Worm (Caenorhabditis elegans) whole organism, young adult: ENCODE data around the gene F01D5.3.
A peak's percentile ranks its signal among the peaks of the same experiment; 100 is the strongest.

Experiments used
- B0019.2 ChIP-seq: fragments of 200-800 bp; sonication (Bioruptor generic); conservative IDR thresholded peaks from 2 replicates; pipeline ENCODE4 v1.3.6; 2022; ENCODE audit warnings: missing genetic modification reagents, missing genetic modification characterization, missing compliant biosample characterization
- B0035.1 ChIP-seq: sonication (generic microtip); optimal IDR thresholded peaks from 2 replicates; lab custom pipeline; 2016; ENCODE audit warnings: missing genetic modification characterization, mild to moderate bottlenecking, missing compliant biosample characterization, missing genotype, missing genetic modification reagents
- B0336.3 ChIP-seq: fragments of 200-800 bp; sonication (Bioruptor generic); IDR thresholded peaks from 2 replicates; pipeline ENCODE4 v1.3.6; 2022; ENCODE audit warnings: missing genetic modification characterization, missing compliant biosample characterization
- D2030.7 ChIP-seq: fragments of 200-800 bp; sonication (Bioruptor generic); IDR thresholded peaks from 2 replicates; pipeline ENCODE4 v1.3.6; 2022; ENCODE audit warnings: missing genetic modification reagents, missing genetic modification characterization, missing compliant biosample characterization
- ama-1 ChIP-seq, 3 experiments: fragments of 150-350 bp in 1 of 3; sonication (generic microtip) in 2 of 3; optimal IDR thresholded peaks; 2 replicates each; lab custom pipeline; 2014 to 2018; ENCODE audit warnings: missing biosample characterization in 2 of 3, missing genetic modification characterization in 2 of 3, missing genetic modification reagents in 2 of 3
- aptf-2 ChIP-seq: fragments of 200-800 bp; sonication (Bioruptor generic); conservative IDR thresholded peaks from 2 replicates; pipeline ENCODE4 v1.3.6; 2022; ENCODE audit warnings: missing genetic modification reagents, missing genetic modification characterization, missing compliant biosample characterization
- attf-3 ChIP-seq: fragments of 200-800 bp; sonication (Bioruptor generic); conservative IDR thresholded peaks from 2 replicates; pipeline ENCODE4 v1.3.6; 2022; ENCODE audit warnings: missing genetic modification reagents, missing genetic modification characterization, missing compliant biosample characterization
- attf-5 ChIP-seq: fragments of 200-800 bp; sonication (Bioruptor generic); optimal IDR thresholded peaks from 2 replicates; lab custom pipeline; 2018; ENCODE audit warnings: mild to moderate bottlenecking, missing genetic modification characterization, missing compliant biosample characterization
- ccch-3 ChIP-seq: fragments of 200-800 bp; sonication (Bioruptor generic); optimal IDR thresholded peaks from 2 replicates; lab custom pipeline; 2018; ENCODE audit warnings: mild to moderate bottlenecking, missing genetic modification characterization, missing compliant biosample characterization
- ceh-27 ChIP-seq: fragments of 200-800 bp; sonication (Bioruptor generic); optimal IDR thresholded peaks from 2 replicates; lab custom pipeline; 2018; ENCODE audit warnings: mild to moderate bottlenecking, missing genetic modification characterization, moderate library complexity, missing compliant biosample characterization
- ceh-40 ChIP-seq: fragments of 200-800 bp; sonication (Bioruptor generic); IDR thresholded peaks from 2 replicates; pipeline ENCODE4 v1.3.6; 2022; ENCODE audit warnings: missing genetic modification characterization, missing compliant biosample characterization
- ceh-79 ChIP-seq: sonication (generic microtip); optimal IDR thresholded peaks from 2 replicates; lab custom pipeline; 2017; ENCODE audit warnings: mild to moderate bottlenecking, missing genetic modification characterization, missing compliant biosample characterization
- ceh-91 ChIP-seq: fragments of 200-800 bp; sonication (Bioruptor generic); IDR thresholded peaks from 2 replicates; pipeline ENCODE4 v1.3.6; 2022; ENCODE audit warnings: missing genetic modification reagents, missing genetic modification characterization, missing compliant biosample characterization
- chd-7 ChIP-seq: sonication (generic microtip); optimal IDR thresholded peaks from 2 replicates; lab custom pipeline; 2016; ENCODE audit warnings: mild to moderate bottlenecking, missing genetic modification characterization, moderate library complexity, missing compliant biosample characterization
- dpff-1 ChIP-seq: sonication (generic microtip); optimal IDR thresholded peaks from 2 replicates; lab custom pipeline; 2017; ENCODE audit warnings: mild to moderate bottlenecking, missing genetic modification characterization, missing compliant biosample characterization
- egl-44 ChIP-seq: fragments of 200-800 bp; sonication (Bioruptor generic); IDR thresholded peaks from 2 replicates; pipeline ENCODE4 v1.3.6; 2022; ENCODE audit warnings: missing genetic modification reagents, missing genetic modification characterization, missing compliant biosample characterization
- egrh-3 ChIP-seq: fragments of 200-800 bp; sonication (Bioruptor generic); IDR thresholded peaks from 2 replicates; pipeline ENCODE4 v1.3.6; 2022; ENCODE audit warnings: missing genetic modification reagents, missing genetic modification characterization, missing compliant biosample characterization
- ekl-4 ChIP-seq: fragments of 200-800 bp; sonication (Bioruptor generic); IDR thresholded peaks from 2 replicates; pipeline ENCODE4 v1.3.6; 2022; ENCODE audit warnings: missing genetic modification reagents, missing genetic modification characterization, missing compliant biosample characterization
- ets-4 ChIP-seq: fragments of 200-800 bp; sonication (Bioruptor generic); optimal IDR thresholded peaks from 2 replicates; lab custom pipeline; 2018; ENCODE audit warnings: mild to moderate bottlenecking, missing genetic modification characterization, missing compliant biosample characterization
- gei-17 ChIP-seq: fragments of 200-800 bp; sonication (Bioruptor generic); optimal IDR thresholded peaks from 2 replicates; lab custom pipeline; 2018; ENCODE audit warnings: mild to moderate bottlenecking, missing genetic modification characterization, missing compliant biosample characterization
- lag-1 ChIP-seq: fragments of 200-800 bp; sonication (Bioruptor generic); IDR thresholded peaks from 2 replicates; pipeline ENCODE4 v1.3.6; 2022; ENCODE audit warnings: missing genetic modification reagents, missing genetic modification characterization, missing compliant biosample characterization
- let-607 ChIP-seq, 2 experiments: fragments of 200-800 bp in 1 of 2; sonication (Bioruptor generic) in 1 of 2; sonication (generic microtip) in 1 of 2; optimal IDR thresholded peaks; 2 replicates each; lab custom pipeline; 2016 to 2018; ENCODE audit warnings: mild to moderate bottlenecking in 2 of 2, missing compliant biosample characterization in 2 of 2, missing genetic modification characterization in 2 of 2, moderate library complexity in 2 of 2, missing genotype in 1 of 2
- lin-26 ChIP-seq: fragments of 200-800 bp; sonication (Bioruptor generic); IDR thresholded peaks from 2 replicates; pipeline ENCODE4 v1.3.6; 2022; ENCODE audit warnings: missing genetic modification reagents, missing genetic modification characterization, missing compliant biosample characterization
- lin-40 ChIP-seq: sonication (generic microtip); optimal IDR thresholded peaks from 2 replicates; lab custom pipeline; 2016; ENCODE audit warnings: missing genetic modification characterization, mild to moderate bottlenecking, missing compliant biosample characterization, missing genotype, missing genetic modification reagents
- lir-1 ChIP-seq: fragments of 200-800 bp; sonication (Bioruptor generic); conservative IDR thresholded peaks from 2 replicates; pipeline ENCODE4 v1.3.6; 2022; ENCODE audit warnings: missing genetic modification reagents, missing genetic modification characterization, missing compliant biosample characterization
- lsy-27 ChIP-seq: sonication (generic microtip); optimal IDR thresholded peaks from 2 replicates; lab custom pipeline; 2017; ENCODE audit warnings: missing genetic modification characterization, mild to moderate bottlenecking, missing compliant biosample characterization, antibody characterized with exemption, missing genotype, borderline replicate concordance; ENCODE audit not compliant: insufficient read depth
- madf-3 ChIP-seq: fragments of 200-800 bp; sonication (Bioruptor generic); IDR thresholded peaks from 2 replicates; pipeline ENCODE4 v1.3.6; 2022; ENCODE audit warnings: missing genetic modification reagents, missing genetic modification characterization, missing compliant biosample characterization
- madf-6 ChIP-seq: fragments of 200-800 bp; sonication (Bioruptor generic); IDR thresholded peaks from 2 replicates; pipeline ENCODE4 v1.3.6; 2022; ENCODE audit warnings: missing genetic modification reagents, missing genetic modification characterization, missing compliant biosample characterization
- mxl-1 ChIP-seq: sonication (generic microtip); optimal IDR thresholded peaks from 2 replicates; lab custom pipeline; 2016; ENCODE audit warnings: missing genetic modification characterization, missing compliant biosample characterization
- nfya-2 ChIP-seq: fragments of 200-800 bp; sonication (Bioruptor generic); IDR thresholded peaks from 2 replicates; pipeline ENCODE4 v1.3.6; 2022; ENCODE audit warnings: missing genetic modification reagents, missing genetic modification characterization, missing compliant biosample characterization
- nfyb-1 ChIP-seq: fragments of 200-800 bp; sonication (Bioruptor generic); IDR thresholded peaks from 2 replicates; pipeline ENCODE4 v1.3.6; 2022; ENCODE audit warnings: missing genetic modification reagents, missing genetic modification characterization, missing compliant biosample characterization
- nhr-179 ChIP-seq: sonication (generic microtip); optimal IDR thresholded peaks from 2 replicates; lab custom pipeline; 2016; ENCODE audit warnings: mild to moderate bottlenecking, missing genetic modification characterization, missing compliant biosample characterization
- nhr-90 ChIP-seq: sonication (generic microtip); optimal IDR thresholded peaks from 2 replicates; lab custom pipeline; 2016; ENCODE audit warnings: missing genotype, mild to moderate bottlenecking, missing genetic modification characterization, missing compliant biosample characterization
- rcor-1 ChIP-seq: fragments of 200-800 bp; sonication (Bioruptor generic); IDR thresholded peaks from 2 replicates; pipeline ENCODE4 v1.3.6; 2022; ENCODE audit warnings: missing genetic modification reagents, missing genetic modification characterization, missing compliant biosample characterization
- sdz-38 ChIP-seq: sonication (generic microtip); optimal IDR thresholded peaks from 2 replicates; lab custom pipeline; 2016; ENCODE audit warnings: missing genotype, missing genetic modification characterization, missing compliant biosample characterization
- snpc-3.4 ChIP-seq: sonication (generic microtip); optimal IDR thresholded peaks from 2 replicates; lab custom pipeline; 2017; ENCODE audit warnings: missing genetic modification characterization, mild to moderate bottlenecking, missing compliant biosample characterization, antibody characterized with exemption, moderate library complexity, missing genotype, missing genetic modification reagents
- somi-1 ChIP-seq: fragments of 200-800 bp; sonication (Bioruptor generic); optimal IDR thresholded peaks from 2 replicates; lab custom pipeline; 2018; ENCODE audit warnings: mild to moderate bottlenecking, missing genetic modification characterization, missing compliant biosample characterization
- tbx-9 ChIP-seq: sonication (generic microtip); optimal IDR thresholded peaks from 2 replicates; lab custom pipeline; 2016; ENCODE audit warnings: borderline replicate concordance, missing genetic modification characterization, inconsistent platforms, missing compliant biosample characterization
- zfh-2 ChIP-seq: fragments of 200-800 bp; sonication (Bioruptor generic); conservative IDR thresholded peaks from 2 replicates; pipeline ENCODE4 v1.3.6; 2022; ENCODE audit warnings: missing genetic modification reagents, missing genetic modification characterization, missing compliant biosample characterization
- zim-3 ChIP-seq: sonication (generic microtip); optimal IDR thresholded peaks from 2 replicates; lab custom pipeline; 2017; ENCODE audit warnings: mild to moderate bottlenecking, missing genetic modification characterization, moderate library complexity, missing compliant biosample characterization
- ztf-18 ChIP-seq: sonication (generic microtip); optimal IDR thresholded peaks from 2 replicates; lab custom pipeline; 2016; ENCODE audit warnings: missing genotype, mild to moderate bottlenecking, missing genetic modification characterization, missing compliant biosample characterization
- ztf-22 ChIP-seq: fragments of 200-800 bp; sonication (Bioruptor generic); optimal IDR thresholded peaks from 2 replicates; lab custom pipeline; 2018; ENCODE audit warnings: mild to moderate bottlenecking, missing genetic modification characterization, moderate library complexity, missing compliant biosample characterization
- ztf-25 ChIP-seq: fragments of 200-800 bp; sonication (Bioruptor generic); IDR thresholded peaks from 2 replicates; pipeline ENCODE4 v1.3.6; 2022; ENCODE audit warnings: missing genetic modification reagents, missing genetic modification characterization, missing compliant biosample characterization
- ztf-28 ChIP-seq: fragments of 200-800 bp; sonication (Bioruptor generic); IDR thresholded peaks from 2 replicates; pipeline ENCODE4 v1.3.6; 2022; ENCODE audit warnings: missing genetic modification reagents, missing genetic modification characterization, missing compliant biosample characterization

F01D5.3 gene

DNA sequence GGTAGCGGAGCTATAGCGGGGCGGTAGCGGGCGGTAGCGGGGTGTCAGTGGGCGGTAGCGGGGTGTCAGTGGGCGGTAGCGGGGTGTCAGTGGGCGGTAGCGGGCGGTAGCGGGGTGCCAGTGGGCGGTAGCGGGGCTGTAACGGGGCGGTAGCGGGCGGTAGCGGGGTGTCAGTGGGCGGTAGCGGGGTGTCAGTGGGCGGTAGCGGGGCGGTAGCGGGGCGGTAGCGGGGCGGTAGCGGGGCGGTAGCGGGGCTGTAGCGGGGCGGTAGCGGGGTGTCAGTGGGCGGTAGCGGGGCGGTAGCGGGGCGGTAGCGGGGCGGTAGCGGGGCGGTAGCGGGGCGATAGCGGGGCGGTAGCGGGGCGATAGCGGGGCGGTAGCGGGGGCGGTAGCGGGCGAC lies 19.7 kb upstream of the F01D5.3 start (continued):
- TF ChIP-seq rcor-1 = peak; percentile 8; the same call in 1 of the 2 replicates
- TF ChIP-seq ets-4 (GFP tag; lab: Kevin White, UChicago) = peak; percentile 13

DNA sequence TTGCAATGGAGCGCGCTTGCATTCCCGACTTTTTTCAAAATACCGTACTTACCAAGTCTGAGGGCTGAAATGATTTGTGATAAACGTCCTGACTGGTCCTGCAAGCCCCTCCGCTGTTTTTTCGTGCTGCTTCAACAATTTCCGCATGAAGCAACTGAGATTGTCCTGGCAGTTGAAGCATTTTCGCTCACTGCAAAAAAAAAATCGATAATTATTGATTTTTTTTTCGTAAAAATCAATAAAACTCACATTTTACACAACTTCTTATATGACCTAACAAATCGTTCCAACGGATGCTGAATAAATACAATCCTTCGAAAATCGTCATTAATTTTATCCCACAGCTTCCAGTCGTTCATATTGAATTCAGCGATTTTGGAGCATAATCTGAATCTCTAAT lies 18.9 kb upstream of the F01D5.3 start:
- TF ChIP-seq nhr-179 (tag; lab: Kevin White, UChicago) (no peak), lag-1 (GFP tag; lab: Robert Waterston, UW) (no peak), dpff-1 (tag; lab: Kevin White, UChicago) (no peak), ceh-79 (tag; lab: Kevin White, UChicago) (no peak), egl-44 (GFP tag; lab: Robert Waterston, UW) (no peak), zim-3 (tag; lab: Kevin White, UChicago) (no peak), madf-3 (GFP tag; lab: Robert Waterston, UW) (no peak), ekl-4 (no peak), D2030.7 (GFP tag; lab: Robert Waterston, UW) (no peak), nfyb-1 (no peak), sdz-38 (tag; lab: Kevin White, UChicago) (no peak), tbx-9 (no peak), ceh-27 (no peak), gei-17 (GFP tag; lab: Kevin White, UChicago) (no peak), ceh-40 (GFP tag; lab: Robert Waterston, UW) (no peak), nhr-90 (no peak)

DNA sequence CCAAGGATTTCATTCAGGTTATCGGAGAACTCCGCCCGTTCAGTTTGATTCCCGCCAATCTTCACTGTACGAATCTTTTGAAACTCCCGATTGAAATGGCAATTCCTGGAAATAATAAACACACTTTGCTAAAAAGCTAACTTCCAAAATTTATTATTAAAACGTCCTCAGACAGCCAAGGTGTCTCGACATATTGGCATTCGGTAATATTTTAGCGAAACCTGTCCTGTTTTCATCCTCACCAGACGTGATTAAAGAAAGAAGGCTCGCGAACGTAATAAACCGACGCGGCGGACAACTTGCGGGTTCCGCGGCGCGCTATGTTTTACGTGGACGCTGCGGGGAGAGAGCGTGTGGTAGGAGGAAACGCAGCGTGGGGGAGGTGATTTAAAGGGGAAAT lies 18.2 kb upstream of the F01D5.3 start:
- no peak for TF ChIP-seq mxl-1 (tag; lab: Kevin White, UChicago)
- TF ChIP-seq let-607 (tag; optimal IDR thresholded peaks at IDR 0.05; lab: Kevin White, UChicago) = peak; percentile 29 to 58
- TF ChIP-seq ets-4 (GFP tag; lab: Kevin White, UChicago) = peak; percentile 0
- peak; percentile 91 for TF ChIP-seq zfh-2
- peak; percentile 1 for TF ChIP-seq lsy-27 (tag; lab: Kevin White, UChicago)
- peak; percentile 12 for TF ChIP-seq attf-5 (GFP tag; lab: Kevin White, UChicago)
- TF ChIP-seq ceh-27 = peak; percentile 39
- no peak for TF ChIP-seq sdz-38 (tag; lab: Kevin White, UChicago)
- peak; percentile 23 for TF ChIP-seq somi-1
- TF ChIP-seq lin-40 (tag; lab: Kevin White, UChicago) = peak; percentile 89
- TF ChIP-seq B0019.2 (GFP tag; lab: Robert Waterston, UW) = no peak
- TF ChIP-seq attf-3 = no peak
- peak; percentile 14 for TF ChIP-seq tbx-9
- TF ChIP-seq lir-1 (GFP tag; lab: Robert Waterston, UW) = no peak
- TF ChIP-seq nfyb-1 = peak; percentile 93
- TF ChIP-seq ztf-25 (GFP tag; lab: Robert Waterston, UW) = no peak
- peak; percentile 74 for TF ChIP-seq lin-26 (GFP tag; lab: Robert Waterston, UW)
- peak; percentile 81 for TF ChIP-seq gei-17 (GFP tag; lab: Kevin White, UChicago)
- no peak for TF ChIP-seq nhr-90
- TF ChIP-seq egrh-3 = peak; percentile 39; the same call in 1 of the 2 replicates
- no peak for TF ChIP-seq ztf-28 (GFP tag; lab: Robert Waterston, UW)
- TF ChIP-seq ztf-22 (GFP tag; lab: Kevin White, UChicago) = no peak
- peak; percentile 87 for TF ChIP-seq ekl-4
- no peak for TF ChIP-seq aptf-2 (GFP tag; lab: Robert Waterston, UW)
- TF ChIP-seq madf-6 = peak; percentile 91
- TF ChIP-seq ccch-3 (GFP tag; lab: Kevin White, UChicago) = no peak
- peak; percentile 98 for TF ChIP-seq snpc-3.4
- TF ChIP-seq ceh-91 (GFP tag; lab: Robert Waterston, UW) = 0 out of 2 replicates have a peak, but pooled peaks have one; percentile 25
- no peak for TF ChIP-seq nfya-2 (GFP tag; lab: Robert Waterston, UW)
- TF ChIP-seq nhr-179 (tag; lab: Kevin White, UChicago) = peak; percentile 73
- TF ChIP-seq B0336.3 (GFP tag; lab: Robert Waterston, UW) = peak; percentile 93
- peak; percentile 74 for TF ChIP-seq ztf-18
- peak; percentile 99 for TF ChIP-seq ama-1 (optimal IDR thresholded peaks at IDR 0.05; lab: Kevin White, UChicago)
- peak; percentile 5 to 38 for TF ChIP-seq ama-1 (GFP tag; optimal IDR thresholded peaks at IDR 0.05; lab: Kevin White, UChicago)
- peak; percentile 75 for TF ChIP-seq chd-7 (tag; lab: Kevin White, UChicago)
- TF ChIP-seq B0035.1 (tag; lab: Kevin White, UChicago) = peak; percentile 37
